Fruit fly (Drosophila melanogaster) S2 (cell line): ENCODE results near the gene Ipk2.

Experiments used
- CG8478 ChIP-seq: fragments of >200 bp; optimal IDR thresholded peaks from 2 replicates; lab custom pipeline; 2018
- CTCF ChIP-seq, 2 experiments: fragments of >200 bp; optimal IDR thresholded peaks; 2 replicates each; lab custom pipeline; 2018

Ipk2 gene

DNA sequence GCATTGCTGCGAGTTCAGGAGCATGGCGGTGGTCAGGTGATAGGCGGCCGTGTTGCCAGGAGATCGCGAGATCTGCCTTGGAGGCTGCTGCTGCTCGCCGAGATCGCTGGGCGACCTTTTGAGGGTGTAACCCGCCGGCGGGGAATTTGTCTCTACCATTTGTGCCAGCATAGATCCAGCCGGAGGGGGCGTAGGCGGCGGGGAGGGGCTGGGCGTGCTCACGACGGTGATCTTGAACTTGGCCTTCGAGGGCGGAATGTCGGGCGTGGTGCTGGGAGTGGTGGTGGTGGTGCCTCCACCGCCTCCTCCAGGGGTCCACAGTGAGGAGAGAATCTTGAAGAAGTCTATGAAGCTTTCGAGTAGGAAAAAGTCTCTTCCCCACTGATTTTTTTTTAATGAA, 20.0 kb upstream of the Ipk2 start:
- TF ChIP-seq CTCF (optimal IDR thresholded peaks at IDR 0.05; lab: Kevin White, UChicago), result no peak
- TF ChIP-seq CG8478 (lab: Kevin White, UChicago), result no peak

DNA sequence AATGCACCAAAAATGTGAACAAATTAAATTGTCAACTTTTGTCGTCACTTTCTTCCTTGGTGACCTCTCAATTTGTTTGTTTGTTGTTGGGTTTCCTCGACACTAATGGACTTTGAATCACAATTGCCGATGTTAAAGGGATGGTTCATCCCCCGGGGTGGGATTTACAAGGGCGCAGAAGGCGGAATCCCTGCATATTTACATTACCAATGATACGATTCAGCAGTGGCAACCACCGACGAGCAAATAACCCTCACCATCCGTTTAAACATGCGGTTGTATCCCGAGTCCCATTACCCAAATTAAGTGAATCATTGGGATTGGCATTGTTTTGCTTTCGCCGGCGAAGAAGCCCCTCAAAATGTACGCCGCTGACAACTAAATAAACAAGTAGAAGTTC, 17.4 kb upstream of the Ipk2 start:
- no peak for TF ChIP-seq CG8478 (lab: Kevin White, UChicago)
- no peak for TF ChIP-seq CTCF (optimal IDR thresholded peaks at IDR 0.05; lab: Kevin White, UChicago)

DNA sequence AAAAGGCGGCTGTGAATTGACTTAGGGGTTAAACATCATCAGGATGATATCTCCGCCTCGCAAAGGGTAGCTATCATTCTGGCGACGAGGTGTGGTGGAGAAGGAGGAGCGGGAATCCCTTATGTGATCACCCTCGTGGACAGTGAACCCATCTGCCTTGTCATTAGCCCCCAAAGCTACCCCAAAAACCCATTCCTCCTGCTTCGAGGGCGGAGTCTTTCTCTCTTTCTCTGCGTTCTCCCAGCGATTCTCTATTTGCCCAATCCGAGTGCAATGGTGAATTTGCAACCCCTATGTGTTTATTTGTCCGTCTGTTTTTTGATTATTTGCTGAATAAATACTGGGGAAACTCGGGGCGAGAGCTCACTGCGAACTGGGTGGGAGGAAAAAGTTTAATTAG, 11.2 kb upstream of the Ipk2 start:
- no peak for TF ChIP-seq CG8478 (lab: Kevin White, UChicago)
- TF ChIP-seq CTCF (optimal IDR thresholded peaks at IDR 0.05; lab: Kevin White, UChicago), result no peak

DNA sequence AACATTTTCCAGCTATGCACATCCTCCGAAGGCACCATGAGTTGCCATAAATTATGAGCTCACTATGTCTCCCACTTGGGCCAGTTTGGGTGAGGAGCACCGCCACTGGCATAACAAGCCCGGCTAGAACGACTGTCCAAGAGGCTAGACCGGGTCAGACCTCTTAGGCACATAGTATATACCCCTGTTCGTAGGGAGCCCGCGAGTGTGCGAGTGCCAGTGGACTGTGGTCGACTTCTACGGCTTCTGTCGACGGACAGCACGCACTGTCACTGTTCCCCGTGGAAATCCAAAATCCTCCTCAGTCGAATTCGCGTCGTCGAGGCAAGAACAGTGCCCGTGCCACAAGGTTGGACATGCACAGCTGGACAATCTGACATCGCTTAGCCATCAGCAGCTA, 3.1 kb upstream of the Ipk2 start, which contains the start of gene Pph13:
Gene Pph13 (plus strand): TSS at position 301 of the 400 bp plus-strand sequence.
- no peak for TF ChIP-seq CG8478 (lab: Kevin White, UChicago)
- TF ChIP-seq CTCF (optimal IDR thresholded peaks at IDR 0.05; lab: Kevin White, UChicago), result no peak

DNA sequence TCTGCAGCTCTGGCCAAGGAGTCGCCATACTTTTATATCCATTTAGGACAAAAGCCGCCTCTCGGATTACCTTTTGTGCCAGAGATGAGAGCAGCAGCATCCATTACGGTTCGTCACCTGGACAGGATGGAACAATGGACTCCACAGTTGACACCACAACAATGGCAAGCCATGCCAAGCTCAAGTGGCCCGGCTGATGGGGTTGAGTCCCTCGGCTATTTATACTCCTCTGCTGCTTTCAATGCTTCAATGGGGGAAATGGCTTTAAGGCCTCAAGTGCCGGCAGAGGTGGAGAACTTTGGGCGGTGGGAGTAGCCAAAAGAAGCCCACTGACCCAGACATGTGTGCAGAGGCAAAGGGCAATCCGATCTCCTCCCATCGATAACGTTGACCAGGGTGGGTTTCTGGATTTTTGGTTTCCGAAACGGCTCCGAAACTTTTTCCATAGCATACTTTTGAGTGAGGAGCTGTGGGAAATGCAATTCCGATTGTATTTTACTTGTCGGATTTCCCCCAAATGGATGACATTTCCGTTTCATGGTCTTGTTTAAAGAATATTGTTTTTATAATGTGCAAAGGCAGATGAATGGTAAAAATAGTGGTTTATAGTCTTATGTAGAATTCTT, 2.6 kb upstream of the Ipk2 start, which contains the start of gene Ptth:
Gene Ptth (minus strand): TSS at position 338 of the 626 bp plus-strand sequence.
- no peak for TF ChIP-seq CG8478 (lab: Kevin White, UChicago)
- TF ChIP-seq CTCF (optimal IDR thresholded peaks at IDR 0.05; lab: Kevin White, UChicago), result peak; percentile 47 to 59

DNA sequence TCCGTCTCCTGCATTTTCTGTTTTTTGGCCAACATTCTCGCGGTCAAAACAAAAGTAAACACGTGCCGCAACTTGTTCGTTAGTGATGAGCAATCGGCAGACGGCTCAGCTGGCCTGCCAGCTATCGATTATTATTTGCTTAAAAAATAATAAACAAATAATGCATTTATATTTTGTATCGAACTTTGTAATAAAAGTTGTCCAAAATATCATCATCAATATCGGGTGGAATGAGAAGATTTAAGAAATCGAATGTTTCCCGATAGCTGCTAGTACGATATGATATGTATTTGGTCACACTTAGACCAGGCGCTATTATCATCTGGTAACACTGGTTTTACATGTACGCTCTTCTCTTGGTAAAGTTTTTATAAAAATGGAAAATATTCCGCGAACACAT, 6.0 kb downstream of the Ipk2 start, which contains the start of the genes Nle and Sf3b1:
Gene Nle (minus strand): TSS at position 92 of the 400 bp plus-strand sequence.
Gene Sf3b1 (plus strand): TSS at position 311 of the 400 bp plus-strand sequence.
- TF ChIP-seq CG8478 (lab: Kevin White, UChicago) (no peak), CTCF (optimal IDR thresholded peaks at IDR 0.05; lab: Kevin White, UChicago) (peak in 1 of 2 experiments; percentile 4)

DNA sequence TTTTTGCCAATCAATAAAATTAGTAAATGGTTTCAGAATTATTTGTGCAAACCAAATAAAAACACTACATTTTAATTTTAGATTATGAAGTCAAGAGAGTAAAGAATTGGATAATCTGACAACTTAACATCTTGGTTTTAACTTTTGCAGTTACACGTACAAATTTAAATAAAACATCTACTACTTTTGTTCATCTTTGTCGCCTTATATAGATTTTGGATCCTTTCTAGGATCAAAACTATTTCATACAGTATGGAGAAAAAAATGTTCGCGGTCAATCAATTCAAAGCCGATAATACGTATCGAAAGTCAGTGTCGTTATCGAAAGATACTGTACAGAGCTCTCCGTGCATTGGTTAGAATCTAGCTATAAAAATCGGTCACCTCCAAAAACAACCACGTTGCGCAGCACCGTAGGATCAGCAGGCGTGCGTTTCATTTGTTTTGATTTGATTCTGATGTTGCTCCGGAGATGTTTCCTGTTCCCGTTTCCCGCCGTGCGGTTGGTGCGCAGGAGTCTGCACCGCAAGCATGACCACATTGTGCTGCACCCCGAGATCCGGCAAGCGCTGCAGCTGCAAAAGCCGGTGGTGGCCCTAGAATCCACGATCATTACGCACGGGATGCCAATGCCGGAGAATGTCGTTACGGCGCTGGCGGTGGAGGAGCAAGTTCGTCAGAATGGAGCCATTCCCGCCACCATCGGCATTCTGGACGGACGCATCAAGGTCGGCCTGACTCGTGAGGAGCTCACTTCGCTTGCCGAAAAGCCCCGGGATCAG, 10.1 kb downstream of the Ipk2 start, which contains the start of the genes uncNacbeta and CG2794:
Gene uncNacbeta (minus strand): TSS at position 51 of the 782 bp plus-strand sequence.
Gene CG2794 (plus strand): TSS at position 395 of the 782 bp plus-strand sequence.
- no peak for TF ChIP-seq CG8478 (lab: Kevin White, UChicago)
- TF ChIP-seq CTCF (optimal IDR thresholded peaks at IDR 0.05; lab: Kevin White, UChicago), result peak in 1 of 2 experiments; percentile 46

DNA sequence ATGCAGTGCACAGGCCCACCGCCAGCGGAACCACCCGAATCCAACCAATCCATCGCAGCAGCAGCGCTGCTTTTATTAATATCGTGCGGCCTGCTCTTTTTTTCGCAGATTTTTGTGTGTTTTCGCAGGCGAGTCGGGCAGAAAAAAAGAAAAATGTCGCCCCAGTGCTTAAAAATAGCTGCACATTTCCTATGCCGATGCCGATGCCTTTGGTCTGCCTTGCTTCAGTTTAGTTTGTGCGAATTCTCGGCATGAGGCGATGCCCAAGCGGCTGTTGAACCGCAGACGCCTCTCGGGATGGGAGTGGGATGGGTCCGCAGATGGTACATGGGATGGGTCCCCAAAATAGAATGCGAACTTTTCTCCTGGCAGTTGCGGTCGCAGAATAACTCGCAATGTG, 10.8 kb downstream of the Ipk2 start:
- no peak for TF ChIP-seq CTCF (optimal IDR thresholded peaks at IDR 0.05; lab: Kevin White, UChicago)
- no peak for TF ChIP-seq CG8478 (lab: Kevin White, UChicago)

DNA sequence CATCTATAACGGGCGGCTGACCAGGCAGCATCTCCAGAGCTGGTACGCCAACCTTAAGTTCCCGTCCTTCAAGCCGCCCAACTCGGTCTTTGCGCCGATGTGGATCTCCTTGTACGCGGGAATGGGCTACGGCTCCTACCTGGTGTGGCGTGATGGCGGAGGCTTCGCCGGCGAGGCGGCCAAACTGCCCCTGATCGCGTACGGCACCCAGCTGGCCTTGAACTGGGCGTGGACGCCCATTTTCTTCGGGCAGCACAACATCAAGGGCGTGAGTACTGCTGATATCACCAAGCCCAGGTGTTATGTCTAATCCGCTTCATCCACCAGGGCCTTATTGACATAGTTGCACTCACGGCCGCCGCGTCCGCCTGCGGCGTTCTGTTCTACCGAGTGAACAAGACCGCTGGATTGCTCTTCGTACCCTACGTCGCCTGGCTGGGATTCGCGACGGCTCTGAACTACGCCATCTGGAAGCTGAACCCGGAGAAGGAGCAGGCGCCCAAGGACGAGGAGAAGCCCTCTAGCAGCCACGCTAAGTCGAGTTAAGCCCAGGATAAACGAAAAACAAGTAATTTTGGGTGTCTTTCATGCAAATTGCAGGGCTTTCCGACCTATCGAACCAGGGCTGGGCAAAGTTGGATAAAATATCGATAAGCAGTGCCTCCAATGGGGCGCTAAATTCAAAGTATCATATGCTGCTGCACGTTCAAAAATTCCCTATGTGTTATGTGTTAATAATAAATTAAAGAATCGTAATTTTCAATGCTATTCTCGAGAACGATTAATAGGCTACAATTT, 14.1 kb downstream of the Ipk2 start, which contains the start of gene rempA:
Gene rempA (minus strand): TSS at position 541 of the 798 bp plus-strand sequence.
- TF ChIP-seq CG8478 (lab: Kevin White, UChicago) (no peak), CTCF (optimal IDR thresholded peaks at IDR 0.05; lab: Kevin White, UChicago) (peak in 1 of 2 experiments; percentile 39)

DNA sequence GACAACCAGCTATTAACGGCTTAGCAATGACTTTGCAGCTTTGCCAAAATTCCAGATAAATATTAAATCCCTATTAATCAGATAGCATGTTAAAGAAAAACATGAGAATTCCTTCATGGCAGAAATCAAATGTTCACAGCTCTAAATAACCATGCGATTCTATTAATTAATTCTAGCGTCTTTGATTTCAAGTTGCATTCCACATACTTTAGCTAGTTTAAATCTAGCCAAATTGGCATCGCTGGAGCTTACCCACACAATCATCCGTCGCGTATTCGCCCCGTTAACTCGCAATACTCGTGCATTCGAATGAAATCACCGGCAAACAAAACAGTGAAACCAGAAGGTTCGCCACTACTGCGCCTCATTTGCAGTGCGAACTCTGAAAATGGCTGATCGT, 14.8 kb downstream of the Ipk2 start, which contains the start of gene Tspo:
Gene Tspo (plus strand): TSS at position 302 of the 400 bp plus-strand sequence.
- TF ChIP-seq CG8478 (lab: Kevin White, UChicago) (no peak), CTCF (optimal IDR thresholded peaks at IDR 0.05; lab: Kevin White, UChicago) (no peak)

DNA sequence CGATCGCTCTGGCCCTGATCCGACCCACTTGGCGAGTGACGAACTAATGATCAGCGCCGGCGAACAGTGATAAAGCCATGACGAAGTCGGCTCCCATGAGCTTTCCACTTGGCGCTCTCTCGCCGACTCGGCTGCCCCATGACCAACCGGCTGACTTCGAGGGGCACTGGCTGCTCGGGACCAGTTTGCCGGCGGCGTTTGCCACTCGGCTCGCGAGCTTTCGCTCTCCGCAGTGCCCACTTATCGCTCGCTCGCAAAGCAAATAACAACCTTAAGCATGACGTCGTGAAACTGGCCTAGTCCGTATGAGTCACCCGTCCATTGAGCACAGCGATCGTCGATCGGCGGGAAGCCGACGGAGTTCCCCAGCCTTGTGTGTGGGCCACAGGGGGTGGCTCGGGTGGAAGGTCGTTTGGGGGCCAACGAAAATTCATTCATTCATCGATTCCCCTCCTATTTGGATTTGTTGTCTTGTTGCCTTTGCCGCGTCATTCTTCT, 21.6 kb downstream of the Ipk2 start, which contains the start of gene Ets21C:
Gene Ets21C (minus strand): TSS at position 492 of the 498 bp plus-strand sequence.
- TF ChIP-seq CG8478 (lab: Kevin White, UChicago) (no peak), CTCF (optimal IDR thresholded peaks at IDR 0.05; lab: Kevin White, UChicago) (no peak)

DNA sequence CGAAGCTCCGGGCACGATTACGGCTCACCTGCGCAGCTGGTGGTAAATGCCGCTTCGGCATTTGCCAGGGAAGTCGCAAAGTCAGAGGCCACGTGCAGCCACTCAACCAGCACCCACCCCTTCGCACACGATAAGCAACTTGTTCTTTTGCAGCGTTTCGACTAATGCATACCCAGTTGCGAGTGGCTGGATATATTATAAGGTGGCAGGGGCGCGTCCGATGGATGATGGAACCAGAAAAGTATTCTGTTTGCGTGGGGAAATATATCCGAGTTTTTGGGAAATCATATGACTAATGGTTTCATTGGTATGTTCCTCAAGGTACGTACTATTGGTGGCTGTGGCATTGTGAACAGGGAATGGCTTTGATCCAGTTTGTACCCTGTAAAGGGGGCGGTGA, 24.4 kb downstream of the Ipk2 start:
- TF ChIP-seq CTCF (optimal IDR thresholded peaks at IDR 0.05; lab: Kevin White, UChicago), result no peak
- no peak for TF ChIP-seq CG8478 (lab: Kevin White, UChicago)

DNA sequence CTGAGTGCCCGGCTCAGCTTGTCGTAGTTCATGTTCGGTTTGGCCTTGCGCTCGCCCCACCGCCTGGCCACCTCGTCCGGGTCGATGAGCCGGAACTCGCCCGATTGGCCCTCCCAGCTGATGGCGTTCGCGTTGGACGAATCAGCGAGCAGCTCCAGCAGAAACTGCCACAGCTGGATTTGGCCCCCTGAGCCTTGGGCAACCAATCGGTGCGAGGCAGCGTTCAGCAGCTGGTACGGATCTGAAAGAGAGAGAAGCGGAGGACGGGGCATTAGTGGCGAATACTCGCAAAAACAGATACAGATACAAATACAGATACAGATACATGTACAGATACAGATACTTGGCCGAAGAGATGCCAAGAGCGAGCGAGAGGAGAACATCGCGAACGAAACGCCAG, 26.1 kb downstream of the Ipk2 start:
- no peak for TF ChIP-seq CTCF (optimal IDR thresholded peaks at IDR 0.05; lab: Kevin White, UChicago)
- no peak for TF ChIP-seq CG8478 (lab: Kevin White, UChicago)
